Worm (Caenorhabditis elegans) whole organism, mixed stage, embryonic: ENCODE data around the gene F54G2.1.

ENCODE experiments used
- M03D4.4 ChIP-seq: sonication (generic microtip); optimal IDR thresholded peaks from 2 replicates; lab custom pipeline; 2017; ENCODE audit warnings: mild to moderate bottlenecking, missing genetic modification characterization, missing compliant biosample characterization
- ceh-39 ChIP-seq: fragments of 150-350 bp; optimal IDR thresholded peaks from 2 replicates; lab custom pipeline; 2014; ENCODE audit warnings: missing biosample characterization, missing genetic modification characterization
- ceh-43 ChIP-seq: fragments of 200-800 bp; sonication (Bioruptor generic); optimal IDR thresholded peaks from 2 replicates; lab custom pipeline; 2018; ENCODE audit warnings: mild to moderate bottlenecking, missing genetic modification characterization, moderate library complexity, missing compliant biosample characterization
- ces-1 ChIP-seq: fragments of 150-350 bp; optimal IDR thresholded peaks from 2 replicates; lab custom pipeline; 2014; ENCODE audit warnings: missing biosample characterization, missing genetic modification reagents, missing genetic modification characterization
- cnd-1 ChIP-seq: fragments of 200-800 bp; sonication (Bioruptor generic); optimal IDR thresholded peaks from 2 replicates; lab custom pipeline; 2018; ENCODE audit warnings: mild to moderate bottlenecking, missing genetic modification characterization, missing compliant biosample characterization
- drap-1 ChIP-seq: fragments of 200-800 bp; sonication (Bioruptor generic); optimal IDR thresholded peaks from 3 replicates; lab custom pipeline; 2018; ENCODE audit warnings: mild to moderate bottlenecking, missing genetic modification characterization, missing compliant biosample characterization
- elt-1 ChIP-seq: sonication (generic microtip); optimal IDR thresholded peaks from 2 replicates; lab custom pipeline; 2017; ENCODE audit warnings: missing genetic modification characterization, mild to moderate bottlenecking, missing compliant biosample characterization, antibody characterized with exemption, moderate library complexity, borderline replicate concordance; ENCODE audit not compliant: insufficient read depth
- flh-1 ChIP-seq: fragments of 200-800 bp; sonication (Bioruptor generic); optimal IDR thresholded peaks from 2 replicates; lab custom pipeline; 2018; ENCODE audit warnings: mild to moderate bottlenecking, missing genetic modification characterization, moderate library complexity, missing compliant biosample characterization
- ham-2 ChIP-seq: fragments of 200-800 bp; sonication (Bioruptor generic); optimal IDR thresholded peaks from 2 replicates; lab custom pipeline; 2018; ENCODE audit warnings: mild to moderate bottlenecking, missing genetic modification characterization, missing compliant biosample characterization
- hlh-1 ChIP-seq: fragments of 150-350 bp; optimal IDR thresholded peaks from 2 replicates; lab custom pipeline; 2014; ENCODE audit warnings: missing biosample characterization, missing genetic modification reagents, missing genetic modification characterization
- lin-13 ChIP-seq: fragments of 150-350 bp; optimal IDR thresholded peaks from 2 replicates; lab custom pipeline; 2014; ENCODE audit warnings: missing biosample characterization, missing genetic modification characterization
- lin-32 ChIP-seq: fragments of 200-800 bp; sonication (Bioruptor generic); optimal IDR thresholded peaks from 2 replicates; lab custom pipeline; 2018; ENCODE audit warnings: mild to moderate bottlenecking, missing genetic modification characterization, missing compliant biosample characterization
- lsy-2 ChIP-seq: fragments of 150-350 bp; optimal IDR thresholded peaks from 2 replicates; lab custom pipeline; 2014; ENCODE audit warnings: missing biosample characterization, missing genetic modification characterization
- mab-5 ChIP-seq: fragments of 150-350 bp; optimal IDR thresholded peaks from 2 replicates; lab custom pipeline; 2014; ENCODE audit warnings: missing biosample characterization, missing genetic modification characterization
- mep-1 ChIP-seq: fragments of 150-350 bp; optimal IDR thresholded peaks from 2 replicates; lab custom pipeline; 2017; ENCODE audit warnings: missing biosample characterization, missing genetic modification reagents, missing genetic modification characterization, inconsistent platforms
- mls-2 ChIP-seq: sonication (generic microtip); optimal IDR thresholded peaks from 2 replicates; lab custom pipeline; 2016; ENCODE audit warnings: mild to moderate bottlenecking, missing genetic modification characterization, moderate library complexity, missing compliant biosample characterization
- nhr-12 ChIP-seq: fragments of 150-350 bp; optimal IDR thresholded peaks from 2 replicates; lab custom pipeline; 2014; ENCODE audit warnings: missing biosample characterization, missing genetic modification characterization
- nhr-2 ChIP-seq: fragments of 150-350 bp; optimal IDR thresholded peaks from 2 replicates; lab custom pipeline; 2014; ENCODE audit warnings: missing biosample characterization, missing genetic modification characterization
- nhr-237 ChIP-seq: fragments of 150-350 bp; optimal IDR thresholded peaks from 2 replicates; lab custom pipeline; 2014; ENCODE audit warnings: missing biosample characterization, missing genetic modification characterization
- nhr-76 ChIP-seq: sonication (generic microtip); optimal IDR thresholded peaks from 2 replicates; lab custom pipeline; 2017; ENCODE audit warnings: missing biosample characterization, missing genetic modification characterization
- pha-4 ChIP-seq: fragments of 150-350 bp; optimal IDR thresholded peaks from 2 replicates; lab custom pipeline; 2018; ENCODE audit warnings: missing biosample characterization, missing genetic modification reagents, missing genetic modification characterization
- sem-2 ChIP-seq: fragments of 200-800 bp; sonication (Bioruptor generic); optimal IDR thresholded peaks from 2 replicates; lab custom pipeline; 2018; ENCODE audit warnings: mild to moderate bottlenecking, missing genetic modification characterization, missing compliant biosample characterization
- snpc-4 ChIP-seq: fragments of 150-350 bp; optimal IDR thresholded peaks from 2 replicates; lab custom pipeline; 2014; ENCODE audit warnings: missing biosample characterization, missing genetic modification characterization
- sptf-1 ChIP-seq: sonication (generic microtip); optimal IDR thresholded peaks from 2 replicates; lab custom pipeline; 2017; ENCODE audit warnings: mild to moderate bottlenecking, missing genetic modification characterization, moderate library complexity, missing compliant biosample characterization
- tbx-8 ChIP-seq: fragments of 200-800 bp; sonication (Bioruptor generic); optimal IDR thresholded peaks from 2 replicates; lab custom pipeline; 2018; ENCODE audit warnings: mild to moderate bottlenecking, missing genetic modification characterization, moderate library complexity, missing compliant biosample characterization
- unc-120 ChIP-seq: sonication (generic microtip); optimal IDR thresholded peaks from 2 replicates; lab custom pipeline; 2017; ENCODE audit warnings: missing genetic modification characterization, missing compliant biosample characterization; ENCODE audit not compliant: poor library complexity, severe bottlenecking
- unc-39 ChIP-seq: fragments of 150-350 bp; optimal IDR thresholded peaks from 2 replicates; lab custom pipeline; 2014; ENCODE audit warnings: missing biosample characterization, missing genetic modification characterization
- unc-62 ChIP-seq: fragments of 150-350 bp; optimal IDR thresholded peaks from 2 replicates; lab custom pipeline; 2014; ENCODE audit warnings: missing biosample characterization, missing genetic modification reagents, missing genetic modification characterization
- zip-8 ChIP-seq: fragments of 150-350 bp; optimal IDR thresholded peaks from 2 replicates; lab custom pipeline; 2014; ENCODE audit warnings: missing biosample characterization, missing genetic modification characterization
- ztf-11 ChIP-seq: fragments of 150-350 bp; optimal IDR thresholded peaks from 2 replicates; lab custom pipeline; 2014; ENCODE audit warnings: missing biosample characterization, missing genetic modification characterization

Gene F54G2.1

ce11 chrX:2607522-2608278 lies 56.5 kb downstream of the F54G2.1 start, which contains the start of gene T03G6.1:
Gene T03G6.1 (plus strand): TSS chrX:2608228.
- TF ChIP-seq elt-1 (tag; lab: Kevin White, UChicago) (peak; percentile 72), mep-1 (no peak), zip-8 (tag; lab: Kevin White, UChicago) (peak; percentile 88)

ce11 chrX:2604358-2605016 lies 59.7 kb downstream of the F54G2.1 start:
- TF ChIP-seq nhr-76 (tag; lab: Kevin White, UChicago): no peak
- TF ChIP-seq ces-1 (GFP tag; lab: Kevin White, UChicago): peak; percentile 40
- no peak for TF ChIP-seq mab-5 (tag; lab: Kevin White, UChicago)
- TF ChIP-seq ham-2: no peak
- TF ChIP-seq cnd-1 (tag; lab: Kevin White, UChicago): no peak
- TF ChIP-seq mls-2 (tag; lab: Kevin White, UChicago): no peak
- no peak for TF ChIP-seq pha-4 (tag; lab: Kevin White, UChicago)
- no peak for TF ChIP-seq sptf-1 (tag; lab: Kevin White, UChicago)

ce11 chrX:2601025-2601705 lies 63.0 kb downstream of the F54G2.1 start:
- TF ChIP-seq tbx-8 (no peak), flh-1 (GFP tag; lab: Kevin White, UChicago) (no peak), M03D4.4 (tag; lab: Kevin White, UChicago) (no peak), nhr-76 (tag; lab: Kevin White, UChicago) (no peak), ztf-11 (tag; lab: Kevin White, UChicago) (no peak), nhr-237 (tag; lab: Kevin White, UChicago) (no peak), cnd-1 (tag; lab: Kevin White, UChicago) (no peak), nhr-12 (tag; lab: Kevin White, UChicago) (no peak), snpc-4 (tag; lab: Kevin White, UChicago) (no peak), sptf-1 (tag; lab: Kevin White, UChicago) (no peak), ceh-39 (tag; lab: Kevin White, UChicago) (no peak), ceh-43 (GFP tag; lab: Kevin White, UChicago) (no peak), unc-62 (GFP tag; lab: Kevin White, UChicago) (no peak), mls-2 (tag; lab: Kevin White, UChicago) (no peak), lin-32 (GFP tag; lab: Kevin White, UChicago) (no peak)

ce11 chrX:2598833-2599279 lies 65.3 kb downstream of the F54G2.1 start:
- TF ChIP-seq mls-2 (tag; lab: Kevin White, UChicago) (peak; percentile 47), unc-120 (tag; lab: Kevin White, UChicago) (peak; percentile 100), sptf-1 (tag; lab: Kevin White, UChicago) (peak; percentile 43), unc-62 (GFP tag; lab: Kevin White, UChicago) (peak; percentile 44), sem-2 (no peak), unc-39 (tag; lab: Kevin White, UChicago) (no peak), ces-1 (GFP tag; lab: Kevin White, UChicago) (peak; percentile 36), hlh-1 (tag; lab: Kevin White, UChicago) (no peak), M03D4.4 (tag; lab: Kevin White, UChicago) (no peak), lsy-2 (tag; lab: Kevin White, UChicago) (peak; percentile 7)

- TF ChIP-seq lin-13 (tag; lab: Kevin White, UChicago): no peak
- no peak for TF ChIP-seq mep-1
- TF ChIP-seq flh-1 (GFP tag; lab: Kevin White, UChicago): no peak
- TF ChIP-seq ztf-11 (tag; lab: Kevin White, UChicago): no peak
- no peak for TF ChIP-seq ceh-43 (GFP tag; lab: Kevin White, UChicago)
- no peak for TF ChIP-seq nhr-2
- TF ChIP-seq drap-1 (GFP tag; lab: Kevin White, UChicago): no peak
- TF ChIP-seq nhr-76 (tag; lab: Kevin White, UChicago): no peak
- no peak for TF ChIP-seq nhr-12 (tag; lab: Kevin White, UChicago)
- no peak for TF ChIP-seq unc-62 (GFP tag; lab: Kevin White, UChicago)
- no peak for TF ChIP-seq M03D4.4 (tag; lab: Kevin White, UChicago)
- no peak for TF ChIP-seq sptf-1 (tag; lab: Kevin White, UChicago)
- TF ChIP-seq mls-2 (tag; lab: Kevin White, UChicago): no peak
Measured at ce11 chrX:2596605-2597004, 67.6 kb downstream of the F54G2.1 start.
